Fruit fly (Drosophila melanogaster) whole organism, embryonic: ENCODE measurements around the gene ova.

Experiments
- Antp ChIP-seq: fragments of 200-800 bp; sonication (Bioruptor generic); optimal IDR thresholded peaks from 3 replicates; lab custom pipeline; 2016; ENCODE audit warnings: missing biosample characterization, missing genetic modification characterization
- B-H1 ChIP-seq: fragments of 200-800 bp; sonication (Bioruptor generic); IDR thresholded peaks from 3 replicates; pipeline ENCODE4 v1.3.6; 2022; ENCODE audit warnings: missing biosample characterization, missing genetic modification characterization
- CG10267 ChIP-seq: fragments of 200-800 bp; sonication (Bioruptor generic); optimal IDR thresholded peaks from 2 replicates; lab custom pipeline; 2018; ENCODE audit warnings: missing biosample characterization, mild to moderate bottlenecking, missing genetic modification characterization, moderate library complexity
- CG10431 ChIP-seq: fragments of 200-800 bp; sonication (Bioruptor generic); optimal IDR thresholded peaks from 3 replicates; lab custom pipeline; 2018; ENCODE audit warnings: missing biosample characterization, mild to moderate bottlenecking, missing genetic modification characterization
- CG10979 ChIP-seq: fragments of 200-800 bp; sonication (Bioruptor generic); optimal IDR thresholded peaks from 2 replicates; lab custom pipeline; 2018; ENCODE audit warnings: missing biosample characterization, mild to moderate bottlenecking, missing genetic modification characterization, moderate library complexity
- CG11695 ChIP-seq: fragments of 200-800 bp; sonication (Bioruptor generic); IDR thresholded peaks from 3 replicates; pipeline ENCODE4 v1.3.6; 2022; ENCODE audit warnings: missing biosample characterization, missing genetic modification characterization
- CG12104 ChIP-seq: fragments of 200-800 bp; sonication (Bioruptor generic); optimal IDR thresholded peaks from 3 replicates; lab custom pipeline; 2016; ENCODE audit warnings: missing biosample characterization, missing genetic modification characterization
- CG1233 ChIP-seq: fragments of 200-800 bp; sonication (Bioruptor generic); optimal IDR thresholded peaks from 4 replicates; lab custom pipeline; 2018; ENCODE audit warnings: missing biosample characterization, mild to moderate bottlenecking, missing genetic modification characterization
- CG13775 ChIP-seq: fragments of 200-800 bp; sonication (Bioruptor generic); optimal IDR thresholded peaks from 3 replicates; lab custom pipeline; 2017; ENCODE audit warnings: missing biosample characterization, mild to moderate bottlenecking, missing genetic modification characterization
- CG15601 ChIP-seq: fragments of 200-800 bp; sonication (Bioruptor generic); optimal IDR thresholded peaks from 3 replicates; lab custom pipeline; 2019; ENCODE audit warnings: missing biosample characterization, mild to moderate bottlenecking, missing genetic modification characterization, moderate library complexity
- CG1647 ChIP-seq: fragments of 200-800 bp; sonication (Bioruptor generic); optimal IDR thresholded peaks from 3 replicates; lab custom pipeline; 2016; ENCODE audit warnings: missing biosample characterization, missing genetic modification characterization
- CG17186 ChIP-seq: fragments of 200-800 bp; sonication (Bioruptor generic); optimal IDR thresholded peaks from 3 replicates; lab custom pipeline; 2017; ENCODE audit warnings: missing biosample characterization, missing genetic modification reagents, missing genetic modification characterization
- CG17328 ChIP-seq: fragments of 200-800 bp; sonication (Bioruptor generic); IDR thresholded peaks from 2 replicates; pipeline ENCODE4 v1.3.6; 2022; ENCODE audit warnings: missing biosample characterization, missing genetic modification characterization
- CG17829 ChIP-seq: fragments of 200-800 bp; optimal IDR thresholded peaks from 2 replicates; lab custom pipeline; 2019; ENCODE audit warnings: missing biosample characterization, mild to moderate bottlenecking, missing genetic modification characterization, moderate library complexity
- CG18262 ChIP-seq: fragments of 200-800 bp; optimal IDR thresholded peaks from 3 replicates; lab custom pipeline; 2019; ENCODE audit warnings: missing biosample characterization, mild to moderate bottlenecking, missing genetic modification characterization, moderate library complexity
- CG18764 ChIP-seq: fragments of 200-800 bp; sonication (Bioruptor generic); optimal IDR thresholded peaks from 3 replicates; lab custom pipeline; 2016; ENCODE audit warnings: missing biosample characterization, missing genetic modification characterization
- CG2875 ChIP-seq: fragments of 200-800 bp; sonication (Bioruptor generic); optimal IDR thresholded peaks from 2 replicates; lab custom pipeline; 2017; ENCODE audit warnings: missing biosample characterization, mild to moderate bottlenecking, missing genetic modification characterization, missing genetic modification reagents
- CG5953 ChIP-seq: fragments of 200-800 bp; sonication (Bioruptor generic); IDR thresholded peaks from 2 replicates; pipeline ENCODE4 v1.3.6; 2022; ENCODE audit warnings: missing biosample characterization, missing genetic modification characterization
- CG6254 ChIP-seq: fragments of 200-800 bp; sonication (Bioruptor generic); optimal IDR thresholded peaks from 3 replicates; lab custom pipeline; 2017; ENCODE audit warnings: mild to moderate bottlenecking, missing biosample characterization, missing genetic modification reagents, missing genetic modification characterization
- CG7271 ChIP-seq: fragments of 200-800 bp; sonication (Bioruptor generic); optimal IDR thresholded peaks from 2 replicates; lab custom pipeline; 2018; ENCODE audit warnings: missing biosample characterization, mild to moderate bottlenecking, missing genetic modification characterization, moderate library complexity
- CG8359 ChIP-seq: fragments of 200-800 bp; sonication (Bioruptor generic); optimal IDR thresholded peaks from 2 replicates; lab custom pipeline; 2017; ENCODE audit warnings: missing biosample characterization, mild to moderate bottlenecking, missing genetic modification characterization, borderline replicate concordance
- CG9437 ChIP-seq: fragments of 200-800 bp; sonication (Bioruptor generic); optimal IDR thresholded peaks from 2 replicates; lab custom pipeline; 2018; ENCODE audit warnings: missing biosample characterization, mild to moderate bottlenecking, missing genetic modification characterization
- CrebB ChIP-seq: fragments of 200-800 bp; sonication (Bioruptor generic); optimal IDR thresholded peaks from 3 replicates; lab custom pipeline; 2018; ENCODE audit warnings: missing biosample characterization, mild to moderate bottlenecking, missing genetic modification characterization
- D ChIP-seq, 2 experiments: fragments of 200-800 bp in 1 of 2; fragments of >200 bp in 1 of 2; sonication (Bioruptor generic) in 1 of 2; optimal IDR thresholded peaks; 2 replicates in 1 of 2; 3 replicates in 1 of 2; lab custom pipeline; 2017; ENCODE audit warnings: mild to moderate bottlenecking in 1 of 2, missing biosample characterization in 1 of 2, missing genetic modification characterization in 1 of 2, missing genetic modification reagents in 1 of 2
- Drgx ChIP-seq: fragments of 200-800 bp; sonication (Bioruptor generic); IDR thresholded peaks from 2 replicates; pipeline ENCODE4 v1.3.6; 2022; ENCODE audit warnings: missing biosample characterization, missing genetic modification characterization
- Eip74EF ChIP-seq, 2 experiments: fragments of 200-800 bp in 1 of 2; fragments of >200 bp in 1 of 2; sonication (Bioruptor generic) in 1 of 2; optimal IDR thresholded peaks; 2 replicates each; lab custom pipeline; 2017 to 2019; ENCODE audit warnings: missing biosample characterization in 2 of 2, missing genetic modification characterization in 2 of 2, mild to moderate bottlenecking in 1 of 2, moderate library complexity in 1 of 2
- HLH3B ChIP-seq: fragments of 200-800 bp; sonication (Bioruptor generic); IDR thresholded peaks from 2 replicates; pipeline ENCODE4 v1.3.6; 2022; ENCODE audit warnings: missing biosample characterization, missing genetic modification characterization
- Hey ChIP-seq: fragments of 200-800 bp; sonication (Bioruptor generic); optimal IDR thresholded peaks from 3 replicates; lab custom pipeline; 2018; ENCODE audit warnings: missing biosample characterization, mild to moderate bottlenecking, missing genetic modification characterization
- Sox100B ChIP-seq: fragments of 200-800 bp; sonication (Bioruptor generic); optimal IDR thresholded peaks from 3 replicates; lab custom pipeline; 2018; ENCODE audit warnings: missing biosample characterization, mild to moderate bottlenecking, missing genetic modification characterization
- Spps ChIP-seq: fragments of 200-800 bp; sonication (Bioruptor generic); optimal IDR thresholded peaks from 2 replicates; lab custom pipeline; 2018; ENCODE audit warnings: missing biosample characterization, mild to moderate bottlenecking, missing genetic modification characterization
- Sry-β ChIP-seq: fragments of 200-800 bp; sonication (Bioruptor generic); optimal IDR thresholded peaks from 2 replicates; lab custom pipeline; 2018; ENCODE audit warnings: missing biosample characterization, mild to moderate bottlenecking, missing genetic modification characterization, moderate library complexity
- ara ChIP-seq: fragments of 200-800 bp; sonication (Bioruptor generic); IDR thresholded peaks from 2 replicates; pipeline ENCODE4 v1.3.6; 2022; ENCODE audit warnings: missing biosample characterization, missing genetic modification characterization
- az2 ChIP-seq: fragments of 200-800 bp; sonication (Bioruptor generic); optimal IDR thresholded peaks from 3 replicates; lab custom pipeline; 2016; ENCODE audit warnings: missing biosample characterization, missing genetic modification characterization
- dati ChIP-seq: fragments of 200-800 bp; sonication (Bioruptor generic); IDR thresholded peaks from 2 replicates; pipeline ENCODE4 v1.3.6; 2022; ENCODE audit warnings: missing biosample characterization, missing genetic modification characterization
- dmrt11E ChIP-seq: fragments of 200-800 bp; sonication (Bioruptor generic); optimal IDR thresholded peaks from 3 replicates; lab custom pipeline; 2018; ENCODE audit warnings: missing biosample characterization, mild to moderate bottlenecking, missing genetic modification characterization, moderate library complexity
- fd96Cb ChIP-seq: fragments of 200-800 bp; sonication (Bioruptor generic); optimal IDR thresholded peaks from 2 replicates; lab custom pipeline; 2018; ENCODE audit warnings: missing biosample characterization, mild to moderate bottlenecking, missing genetic modification characterization, moderate library complexity
- gce ChIP-seq: fragments of 200-800 bp; sonication (Bioruptor generic); IDR thresholded peaks from 3 replicates; pipeline ENCODE4 v1.3.6; 2022; ENCODE audit warnings: missing biosample characterization, missing genetic modification characterization
- hkb ChIP-seq, 2 experiments: fragments of 200-800 bp in 1 of 2; fragments of >200 bp in 1 of 2; sonication (Bioruptor generic) in 1 of 2; IDR thresholded peaks in 1 of 2; optimal IDR thresholded peaks in 1 of 2; 2 replicates each; pipeline versions ENCODE4 v1.3.6 to Lab custom; 2017 to 2022; ENCODE audit warnings: missing biosample characterization in 1 of 2, missing genetic modification characterization in 1 of 2
- kah ChIP-seq: fragments of 200-800 bp; sonication (Bioruptor generic); optimal IDR thresholded peaks from 2 replicates; lab custom pipeline; 2018; ENCODE audit warnings: missing biosample characterization, mild to moderate bottlenecking, missing genetic modification characterization
- lola ChIP-seq, 3 experiments: fragments of >200 bp in 2 of 3; fragments of 200-800 bp in 1 of 3; sonication (Bioruptor generic) in 1 of 3; optimal IDR thresholded peaks; 2 replicates each; lab custom pipeline; 2017 to 2019; ENCODE audit warnings: missing biosample characterization in 3 of 3, missing genetic modification characterization in 3 of 3, mild to moderate bottlenecking in 1 of 3, moderate library complexity in 1 of 3
- maf-S ChIP-seq: fragments of 200-800 bp; sonication (Bioruptor generic); optimal IDR thresholded peaks from 2 replicates; lab custom pipeline; 2016; ENCODE audit warnings: missing biosample characterization, missing genetic modification characterization
- nerfin-1 ChIP-seq: fragments of 200-800 bp; sonication (Bioruptor generic); optimal IDR thresholded peaks from 3 replicates; lab custom pipeline; 2019; ENCODE audit warnings: missing biosample characterization, mild to moderate bottlenecking, missing genetic modification characterization, moderate library complexity
- nom ChIP-seq: fragments of 200-800 bp; sonication (Bioruptor generic); optimal IDR thresholded peaks from 2 replicates; lab custom pipeline; 2017; ENCODE audit warnings: missing biosample characterization, missing genetic modification characterization, mild to moderate bottlenecking, moderate library complexity, missing genetic modification reagents
- phol ChIP-seq: fragments of 200-800 bp; sonication (Bioruptor generic); optimal IDR thresholded peaks from 3 replicates; lab custom pipeline; 2018; ENCODE audit warnings: missing biosample characterization, mild to moderate bottlenecking, missing genetic modification characterization, moderate library complexity
- row ChIP-seq: fragments of 200-800 bp; sonication (Bioruptor generic); IDR thresholded peaks from 3 replicates; pipeline ENCODE4 v1.3.6; 2022; ENCODE audit warnings: missing biosample characterization, missing genetic modification characterization
- stc ChIP-seq: fragments of 200-800 bp; sonication (Bioruptor generic); IDR thresholded peaks from 2 replicates; pipeline ENCODE4 v1.3.6; 2022; ENCODE audit warnings: missing biosample characterization, missing genetic modification characterization
- vvl ChIP-seq: fragments of 200-800 bp; sonication (Bioruptor generic); IDR thresholded peaks from 2 replicates; pipeline ENCODE4 v1.3.6; 2022; ENCODE audit warnings: missing biosample characterization, missing genetic modification characterization
- wor ChIP-seq: fragments of 200-800 bp; sonication (Bioruptor generic); IDR thresholded peaks from 2 replicates; pipeline ENCODE4 v1.3.6; 2022; ENCODE audit warnings: missing biosample characterization, missing genetic modification characterization

Gene ova

dm6 chr2L:10276436-10276835 lies 44.9 kb upstream of the ova start (continued):
- peak; percentile 5 for TF ChIP-seq CG18764
- TF ChIP-seq maf-S: no peak
- peak; percentile 64 for TF ChIP-seq stc (GFP tag; lab: Robert Waterston, UW)
- peak; percentile 18 for TF ChIP-seq CG15601 (tag; lab: Kevin White, UChicago)
- TF ChIP-seq phol: peak; percentile 37
- peak; percentile 69 for TF ChIP-seq CG17829 (tag; lab: Kevin White, UChicago)
- peak; percentile 33; the same call in 1 of the 2 replicates for TF ChIP-seq vvl (GFP tag; lab: Robert Waterston, UW)
- TF ChIP-seq kah (GFP tag; lab: Kevin White, UChicago): peak; percentile 44
- TF ChIP-seq B-H1 (GFP tag; lab: Robert Waterston, UW): peak; percentile 10; the same call in 1 of the 3 replicates
- 0 out of 2 replicates have a peak, but pooled peaks have one; percentile 31 for TF ChIP-seq CG17328 (GFP tag; lab: Robert Waterston, UW)
- TF ChIP-seq CG10979 (tag; lab: Kevin White, UChicago): peak; percentile 66
- TF ChIP-seq CG5953 (GFP tag; lab: Robert Waterston, UW): 0 out of 2 replicates have a peak, but pooled peaks have one; percentile 16
- TF ChIP-seq D (optimal IDR thresholded peaks at IDR 0.05; lab: Kevin White, UChicago): no peak
- TF ChIP-seq D (GFP tag; optimal IDR thresholded peaks at IDR 0.05; lab: Kevin White, UChicago): peak; percentile 61
- TF ChIP-seq CG10431 (GFP tag; lab: Kevin White, UChicago): peak; percentile 34
- TF ChIP-seq Spps (tag; lab: Kevin White, UChicago): peak; percentile 54
- peak; percentile 30; the same call in 1 of the 3 replicates for TF ChIP-seq CG11695 (GFP tag; lab: Robert Waterston, UW)
- no peak for TF ChIP-seq hkb (optimal IDR thresholded peaks at IDR 0.05; lab: Kevin White, UChicago)
- TF ChIP-seq hkb (GFP tag; IDR thresholded peaks at IDR 0.05; lab: Robert Waterston, UW): peak; percentile 48
- peak; percentile 22 for TF ChIP-seq CG8359 (GFP tag; lab: Kevin White, UChicago)
- TF ChIP-seq CG13775 (GFP tag; lab: Kevin White, UChicago): peak; percentile 45
- no peak for TF ChIP-seq dati (GFP tag; lab: Robert Waterston, UW)
- TF ChIP-seq row (GFP tag; lab: Robert Waterston, UW): no peak
- TF ChIP-seq Eip74EF (GFP tag; optimal IDR thresholded peaks at IDR 0.05; lab: Kevin White, UChicago): no peak
- TF ChIP-seq ara (GFP tag; lab: Robert Waterston, UW): 0 out of 2 replicates have a peak, but pooled peaks have one; percentile 30
- peak in 1 of 3 experiments; percentile 45 for TF ChIP-seq lola (GFP tag; optimal IDR thresholded peaks at IDR 0.05; lab: Kevin White, UChicago)
- TF ChIP-seq nom (GFP tag; lab: Kevin White, UChicago): peak; percentile 38
- TF ChIP-seq CrebB: no peak
- no peak for TF ChIP-seq Hey (tag; lab: Kevin White, UChicago)
- TF ChIP-seq HLH3B (GFP tag; lab: Robert Waterston, UW): peak; percentile 46; the same call in 1 of the 2 replicates
- peak; percentile 4 for TF ChIP-seq Sry-β (GFP tag; lab: Kevin White, UChicago)
- peak; percentile 57 for TF ChIP-seq CG10267
- TF ChIP-seq CG7271 (tag; lab: Kevin White, UChicago): peak; percentile 41
- peak; percentile 42 for TF ChIP-seq nerfin-1 (tag; lab: Kevin White, UChicago)
- peak; percentile 29 for TF ChIP-seq CG2875 (GFP tag; lab: Kevin White, UChicago)
- peak; percentile 69 for TF ChIP-seq CG6254
- TF ChIP-seq CG17186 (GFP tag; lab: Kevin White, UChicago): peak; percentile 17
- peak; percentile 82 for TF ChIP-seq CG18262 (tag; lab: Kevin White, UChicago)
- peak; percentile 5 for TF ChIP-seq CG1233 (GFP tag; lab: Kevin White, UChicago)
- TF ChIP-seq az2 (GFP tag; lab: Kevin White, UChicago): peak; percentile 23
- TF ChIP-seq CG9437 (GFP tag; lab: Kevin White, UChicago): peak; percentile 6
- TF ChIP-seq fd96Cb: peak; percentile 45
- peak; percentile 44; the same call in 1 of the 3 replicates for TF ChIP-seq gce
- TF ChIP-seq Sox100B (GFP tag; lab: Kevin White, UChicago): peak; percentile 63
- TF ChIP-seq CG1647 (GFP tag; lab: Kevin White, UChicago): no peak
- peak; percentile 12; the same call in 1 of the 2 replicates for TF ChIP-seq wor
- peak; percentile 19 for TF ChIP-seq CG12104 (GFP tag; lab: Kevin White, UChicago)
- peak; percentile 74 for TF ChIP-seq Drgx (GFP tag; lab: Robert Waterston, UW)
- TF ChIP-seq Antp (GFP tag; lab: Kevin White, UChicago): no peak
- peak; percentile 60 for TF ChIP-seq dmrt11E (tag; lab: Kevin White, UChicago)
